Fruit fly (Drosophila melanogaster) whole organism, embryonic: ENCODE data around the gene CG32061.
A peak's percentile ranks its signal among the peaks of the same experiment; 100 is the strongest.

Source experiments
- CG10543 ChIP-seq: fragments of 200-800 bp; sonication (Bioruptor generic); optimal IDR thresholded peaks from 3 replicates; lab custom pipeline; 2017; ENCODE audit warnings: missing biosample characterization, mild to moderate bottlenecking, missing genetic modification characterization, moderate library complexity
- CG12744 ChIP-seq: fragments of 200-800 bp; sonication (Bioruptor generic); optimal IDR thresholded peaks from 2 replicates; lab custom pipeline; 2016; ENCODE audit warnings: missing biosample characterization, missing genetic modification characterization
- CG14710 ChIP-seq: fragments of 200-800 bp; sonication (Bioruptor generic); optimal IDR thresholded peaks from 3 replicates; lab custom pipeline; 2019; ENCODE audit warnings: missing biosample characterization, mild to moderate bottlenecking, missing genetic modification characterization, moderate library complexity
- CG17568 ChIP-seq: fragments of 200-800 bp; sonication (Bioruptor generic); optimal IDR thresholded peaks from 2 replicates; lab custom pipeline; 2018; ENCODE audit warnings: missing biosample characterization, mild to moderate bottlenecking, missing genetic modification characterization, moderate library complexity
- CG2712 ChIP-seq: fragments of 200-800 bp; optimal IDR thresholded peaks from 3 replicates; lab custom pipeline; 2019; ENCODE audit warnings: missing biosample characterization, mild to moderate bottlenecking, missing genetic modification characterization, moderate library complexity
- CG34376 ChIP-seq: fragments of 200-800 bp; sonication (Bioruptor generic); optimal IDR thresholded peaks from 2 replicates; lab custom pipeline; 2018; ENCODE audit warnings: missing biosample characterization, mild to moderate bottlenecking, missing genetic modification characterization
- CG3726 ChIP-seq: fragments of 200-800 bp; sonication (Bioruptor generic); IDR thresholded peaks from 3 replicates; pipeline ENCODE4, ENCODE4 v1.3.6; 2022; ENCODE audit warnings: missing biosample characterization, missing genetic modification characterization
- CG3847 ChIP-seq: fragments of 200-800 bp; sonication (Bioruptor generic); IDR thresholded peaks from 2 replicates; pipeline ENCODE4 v1.3.6; 2022; ENCODE audit warnings: missing biosample characterization, missing genetic modification characterization
- CG42726 ChIP-seq: fragments of 200-800 bp; sonication (Bioruptor generic); IDR thresholded peaks from 2 replicates; pipeline ENCODE4 v1.3.6; 2022; ENCODE audit warnings: missing biosample characterization, missing genetic modification characterization; ENCODE audit not compliant: partially characterized antibody
- CG4707 ChIP-seq: fragments of 200-800 bp; sonication (Bioruptor generic); optimal IDR thresholded peaks from 2 replicates; lab custom pipeline; 2018; ENCODE audit warnings: missing biosample characterization, mild to moderate bottlenecking, missing genetic modification characterization, moderate library complexity
- CG5245 ChIP-seq: fragments of 200-800 bp; sonication (Bioruptor generic); optimal IDR thresholded peaks from 3 replicates; lab custom pipeline; 2016; ENCODE audit warnings: missing biosample characterization, missing genetic modification characterization
- CG6654 ChIP-seq: fragments of 200-800 bp; sonication (Bioruptor generic); optimal IDR thresholded peaks from 2 replicates; lab custom pipeline; 2017; ENCODE audit warnings: missing biosample characterization, mild to moderate bottlenecking, missing genetic modification characterization
- CG6854 ChIP-seq: fragments of 200-800 bp; sonication (Bioruptor generic); optimal IDR thresholded peaks from 3 replicates; lab custom pipeline; 2017; ENCODE audit warnings: missing biosample characterization, mild to moderate bottlenecking, missing genetic modification characterization
- CG7357 ChIP-seq: fragments of 200-800 bp; sonication (Bioruptor generic); IDR thresholded peaks from 3 replicates; pipeline ENCODE4 v1.3.6; 2022; ENCODE audit warnings: missing biosample characterization, missing genetic modification characterization
- CG7987 ChIP-seq: fragments of 200-800 bp; sonication (Bioruptor generic); optimal IDR thresholded peaks from 2 replicates; lab custom pipeline; 2018; ENCODE audit warnings: missing biosample characterization, mild to moderate bottlenecking, missing genetic modification characterization, moderate library complexity
- CG8089 ChIP-seq: fragments of 200-800 bp; sonication (Bioruptor generic); optimal IDR thresholded peaks from 3 replicates; lab custom pipeline; 2016; ENCODE audit warnings: missing biosample characterization, missing genetic modification characterization
- CG9609 ChIP-seq: fragments of 200-800 bp; sonication (Bioruptor generic); optimal IDR thresholded peaks from 3 replicates; lab custom pipeline; 2016; ENCODE audit warnings: missing biosample characterization, missing genetic modification characterization
- CG9727 ChIP-seq: fragments of 200-800 bp; sonication (Bioruptor generic); optimal IDR thresholded peaks from 3 replicates; lab custom pipeline; 2017; ENCODE audit warnings: missing biosample characterization, mild to moderate bottlenecking, missing genetic modification characterization
- CG9932 ChIP-seq: fragments of 200-800 bp; sonication (Bioruptor generic); IDR thresholded peaks from 2 replicates; pipeline ENCODE4 v1.3.6; 2022; ENCODE audit warnings: missing biosample characterization, missing genetic modification characterization
- Doc2 ChIP-seq: fragments of 200-800 bp; sonication (Bioruptor generic); IDR thresholded peaks from 2 replicates; pipeline ENCODE4 v1.3.6; 2022; ENCODE audit warnings: missing biosample characterization, missing genetic modification characterization
- Dp ChIP-seq: fragments of 200-800 bp; sonication (Bioruptor generic); optimal IDR thresholded peaks from 2 replicates; lab custom pipeline; 2018; ENCODE audit warnings: missing biosample characterization, mild to moderate bottlenecking, missing genetic modification characterization, moderate library complexity
- Dref ChIP-seq: fragments of 200-800 bp; sonication (Bioruptor generic); IDR thresholded peaks from 2 replicates; pipeline ENCODE4 v1.3.6; 2022; ENCODE audit warnings: missing biosample characterization, missing genetic modification characterization
- HLHmδ ChIP-seq: fragments of 200-800 bp; sonication (Bioruptor generic); optimal IDR thresholded peaks from 2 replicates; lab custom pipeline; 2018; ENCODE audit warnings: missing biosample characterization, mild to moderate bottlenecking, missing genetic modification characterization, moderate library complexity
- Hand ChIP-seq: fragments of 200-800 bp; sonication (Bioruptor generic); optimal IDR thresholded peaks from 2 replicates; lab custom pipeline; 2017; ENCODE audit warnings: mild to moderate bottlenecking, missing biosample characterization, missing genetic modification reagents, missing genetic modification characterization
- Hey ChIP-seq: fragments of 200-800 bp; sonication (Bioruptor generic); optimal IDR thresholded peaks from 3 replicates; lab custom pipeline; 2018; ENCODE audit warnings: missing biosample characterization, mild to moderate bottlenecking, missing genetic modification characterization
- HmgZ ChIP-seq: fragments of 200-800 bp; sonication (Bioruptor generic); optimal IDR thresholded peaks from 2 replicates; lab custom pipeline; 2018; ENCODE audit warnings: missing biosample characterization, mild to moderate bottlenecking, missing genetic modification characterization
- Hr51 ChIP-seq, 2 experiments: fragments of 200-800 bp; sonication (Bioruptor generic); optimal IDR thresholded peaks; 2 replicates in 1 of 2; 3 replicates in 1 of 2; lab custom pipeline; 2016 to 2018; ENCODE audit warnings: missing biosample characterization in 2 of 2, missing genetic modification characterization in 2 of 2, mild to moderate bottlenecking in 1 of 2, moderate library complexity in 1 of 2
- Jarid2 ChIP-seq: fragments of 200-800 bp; sonication (Bioruptor generic); optimal IDR thresholded peaks from 3 replicates; lab custom pipeline; 2017; ENCODE audit warnings: mild to moderate bottlenecking, missing biosample characterization, missing genetic modification reagents, missing genetic modification characterization
- MTF-1 ChIP-seq: fragments of 200-800 bp; sonication (Bioruptor generic); optimal IDR thresholded peaks from 2 replicates; lab custom pipeline; 2018; ENCODE audit warnings: missing biosample characterization, mild to moderate bottlenecking, missing genetic modification characterization, borderline replicate concordance
- Mad ChIP-seq: fragments of 200-800 bp; sonication (Bioruptor generic); optimal IDR thresholded peaks from 2 replicates; lab custom pipeline; 2016; ENCODE audit warnings: missing biosample characterization, missing genetic modification characterization
- Mrtf ChIP-seq: fragments of 200-800 bp; sonication (Bioruptor generic); IDR thresholded peaks from 3 replicates; pipeline ENCODE4 v1.3.6; 2022; ENCODE audit warnings: missing biosample characterization, missing genetic modification characterization
- NC2α ChIP-seq: fragments of 200-800 bp; sonication (Bioruptor generic); optimal IDR thresholded peaks from 2 replicates; lab custom pipeline; 2016; ENCODE audit warnings: missing biosample characterization, missing genetic modification characterization
- NFAT ChIP-seq: fragments of 200-800 bp; sonication (Bioruptor generic); IDR thresholded peaks from 2 replicates; pipeline ENCODE4 v1.3.6; 2022; ENCODE audit warnings: missing biosample characterization, missing genetic modification characterization
- Nf-YA ChIP-seq: fragments of 200-800 bp; sonication (Bioruptor generic); IDR thresholded peaks from 2 replicates; pipeline ENCODE4 v1.3.6; 2022; ENCODE audit warnings: missing biosample characterization, missing genetic modification characterization
- TFAM ChIP-seq: fragments of 200-800 bp; sonication (Bioruptor generic); optimal IDR thresholded peaks from 2 replicates; lab custom pipeline; 2017; ENCODE audit warnings: missing biosample characterization, missing genetic modification characterization, inconsistent platforms
- Taf1 ChIP-seq: fragments of 200-800 bp; sonication (Bioruptor generic); IDR thresholded peaks from 2 replicates; pipeline ENCODE4 v1.3.6; 2022; ENCODE audit warnings: missing biosample characterization, missing genetic modification characterization
- corto ChIP-seq: fragments of 200-800 bp; sonication (Bioruptor generic); optimal IDR thresholded peaks from 2 replicates; lab custom pipeline; 2016; ENCODE audit warnings: missing biosample characterization, mild to moderate bottlenecking, missing genetic modification characterization, moderate library complexity
- dimm ChIP-seq: fragments of 200-800 bp; sonication (Bioruptor generic); IDR thresholded peaks from 2 replicates; pipeline ENCODE4 v1.3.6; 2022; ENCODE audit warnings: missing biosample characterization, missing genetic modification characterization
- emc ChIP-seq: fragments of 200-800 bp; sonication (Bioruptor generic); optimal IDR thresholded peaks from 2 replicates; lab custom pipeline; 2016; ENCODE audit warnings: missing biosample characterization, missing genetic modification characterization
- en ChIP-seq: fragments of 200-800 bp; sonication (Bioruptor generic); optimal IDR thresholded peaks from 2 replicates; lab custom pipeline; 2016; ENCODE audit warnings: missing biosample characterization, missing genetic modification characterization
- grau ChIP-seq: fragments of 200-800 bp; optimal IDR thresholded peaks from 3 replicates; lab custom pipeline; 2019; ENCODE audit warnings: missing biosample characterization, mild to moderate bottlenecking, missing genetic modification characterization, moderate library complexity
- jumu ChIP-seq: fragments of 200-800 bp; sonication (Bioruptor generic); optimal IDR thresholded peaks from 3 replicates; lab custom pipeline; 2016; ENCODE audit warnings: missing biosample characterization, missing genetic modification characterization
- ken ChIP-seq: fragments of 200-800 bp; sonication (Bioruptor generic); IDR thresholded peaks from 3 replicates; pipeline ENCODE4 v1.3.6; 2022; ENCODE audit warnings: missing biosample characterization, missing genetic modification characterization
- mam ChIP-seq: fragments of 200-800 bp; sonication (Bioruptor generic); optimal IDR thresholded peaks from 3 replicates; lab custom pipeline; 2016; ENCODE audit warnings: missing biosample characterization, missing genetic modification characterization
- onecut ChIP-seq: fragments of 200-800 bp; sonication (Bioruptor generic); IDR thresholded peaks from 2 replicates; pipeline ENCODE4 v1.3.6; 2022; ENCODE audit warnings: missing biosample characterization, missing genetic modification characterization
- prd ChIP-seq, 3 experiments: fragments of >200 bp in 2 of 3; fragments of 200-800 bp in 1 of 3; sonication (Bioruptor generic) in 1 of 3; optimal IDR thresholded peaks in 2 of 3; IDR thresholded peaks in 1 of 3; 2 replicates in 2 of 3; 3 replicates in 1 of 3; pipeline versions ENCODE4 v1.3.6 to Lab custom; 2017 to 2022; ENCODE audit warnings: missing biosample characterization in 1 of 3, missing genetic modification characterization in 1 of 3
- slp2 ChIP-seq: fragments of 200-800 bp; sonication (Bioruptor generic); optimal IDR thresholded peaks from 2 replicates; lab custom pipeline; 2016; ENCODE audit warnings: missing biosample characterization, missing genetic modification characterization
- sob ChIP-seq: fragments of 200-800 bp; sonication (Bioruptor generic); IDR thresholded peaks from 2 replicates; pipeline ENCODE4 v1.3.6; 2022; ENCODE audit warnings: missing biosample characterization, missing genetic modification characterization
- tll ChIP-seq, 2 experiments: fragments of 200-800 bp in 1 of 2; fragments of >200 bp in 1 of 2; sonication (Bioruptor generic) in 1 of 2; optimal IDR thresholded peaks; 2 replicates each; lab custom pipeline; 2017 to 2019; ENCODE audit warnings: missing biosample characterization in 2 of 2, missing genetic modification characterization in 2 of 2, mild to moderate bottlenecking in 1 of 2, moderate library complexity in 1 of 2
- vvl ChIP-seq: fragments of 200-800 bp; sonication (Bioruptor generic); IDR thresholded peaks from 2 replicates; pipeline ENCODE4 v1.3.6; 2022; ENCODE audit warnings: missing biosample characterization, missing genetic modification characterization
- wor ChIP-seq: fragments of 200-800 bp; sonication (Bioruptor generic); IDR thresholded peaks from 2 replicates; pipeline ENCODE4 v1.3.6; 2022; ENCODE audit warnings: missing biosample characterization, missing genetic modification characterization

CG32061 gene

dm6 chr3L:10428746-10429145, 34.9 kb upstream of the CG32061 start (continued):
- no peak for TF ChIP-seq CG8089
- TF ChIP-seq CG42726, result no peak
- TF ChIP-seq mam (GFP tag; lab: Kevin White, UChicago), result no peak
- TF ChIP-seq CG6854 (GFP tag; lab: Kevin White, UChicago), result no peak
- TF ChIP-seq CG9727 (GFP tag; lab: Kevin White, UChicago), result no peak
- no peak for TF ChIP-seq sob (GFP tag; lab: Robert Waterston, UW)
- TF ChIP-seq Mad, result no peak
- no peak for TF ChIP-seq TFAM
- TF ChIP-seq vvl, result no peak
- no peak for TF ChIP-seq MTF-1 (GFP tag; lab: Kevin White, UChicago)
- no peak for TF ChIP-seq CG12744
- no peak for TF ChIP-seq corto
- TF ChIP-seq CG5245 (GFP tag; lab: Kevin White, UChicago), result no peak
- peak; percentile 47 for TF ChIP-seq CG2712 (tag; lab: Kevin White, UChicago)
- peak; percentile 12 for TF ChIP-seq CG6654 (GFP tag; lab: Kevin White, UChicago)
- TF ChIP-seq slp2 (GFP tag; lab: Kevin White, UChicago), result no peak
- TF ChIP-seq CG17568, result no peak
- peak; percentile 64 for TF ChIP-seq grau (tag; lab: Kevin White, UChicago)
- TF ChIP-seq CG9932 (GFP tag; lab: Robert Waterston, UW), result no peak
- TF ChIP-seq Doc2 (GFP tag; lab: Robert Waterston, UW), result no peak
- no peak for TF ChIP-seq CG4707 (GFP tag; lab: Kevin White, UChicago)
- no peak for TF ChIP-seq Dp
- TF ChIP-seq wor (GFP tag; lab: Robert Waterston, UW), result peak; percentile 49
- TF ChIP-seq Hr51 (GFP tag; optimal IDR thresholded peaks at IDR 0.05; lab: Kevin White, UChicago), result peak in 1 of 2 experiments; percentile 82
- TF ChIP-seq prd (optimal IDR thresholded peaks at IDR 0.05; lab: Kevin White, UChicago), result no peak
- TF ChIP-seq prd (GFP tag; IDR thresholded peaks at IDR 0.05; lab: Robert Waterston, UW), result no peak; the same call in 2 of the 3 replicates
- no peak for TF ChIP-seq CG7357
- no peak for TF ChIP-seq ken (GFP tag; lab: Robert Waterston, UW)
- TF ChIP-seq Nf-YA, result no peak
- no peak for TF ChIP-seq emc (GFP tag; lab: Kevin White, UChicago)
- no peak for TF ChIP-seq Hey
- no peak for TF ChIP-seq NC2α (GFP tag; lab: Kevin White, UChicago)
- TF ChIP-seq Mrtf (GFP tag; lab: Robert Waterston, UW), result no peak
- TF ChIP-seq CG3847 (GFP tag; lab: Robert Waterston, UW), result no peak
- no peak for TF ChIP-seq tll (GFP tag; optimal IDR thresholded peaks at IDR 0.05; lab: Kevin White, UChicago)
- TF ChIP-seq CG9609 (GFP tag; lab: Kevin White, UChicago), result no peak
- TF ChIP-seq onecut, result no peak
- no peak for TF ChIP-seq Dref (GFP tag; lab: Robert Waterston, UW)
- no peak for TF ChIP-seq CG3726 (GFP tag; lab: Robert Waterston, UW)
- peak; percentile 21 for TF ChIP-seq CG14710 (tag; lab: Kevin White, UChicago)
- TF ChIP-seq CG10543 (GFP tag; lab: Kevin White, UChicago), result no peak
- no peak for TF ChIP-seq Hand (GFP tag; lab: Kevin White, UChicago)
- TF ChIP-seq NFAT (GFP tag; lab: Robert Waterston, UW), result no peak
- TF ChIP-seq jumu (GFP tag; lab: Kevin White, UChicago), result no peak
- TF ChIP-seq dimm (GFP tag; lab: Robert Waterston, UW), result no peak
- TF ChIP-seq HLHmδ, result no peak
- TF ChIP-seq Jarid2 (GFP tag; lab: Kevin White, UChicago), result no peak
- no peak for TF ChIP-seq CG34376 (GFP tag; lab: Kevin White, UChicago)
- TF ChIP-seq HmgZ (tag; lab: Kevin White, UChicago), result no peak
- TF ChIP-seq en (GFP tag; lab: Kevin White, UChicago), result no peak
- no peak for TF ChIP-seq Taf1 (GFP tag; lab: Robert Waterston, UW)
- no peak for TF ChIP-seq CG7987 (GFP tag; lab: Kevin White, UChicago)
